Fruit fly (Drosophila melanogaster): ENCODE data around the gene CG9328.
A peak's percentile ranks its signal among the peaks of the same experiment; 100 is the strongest.

DNA sequence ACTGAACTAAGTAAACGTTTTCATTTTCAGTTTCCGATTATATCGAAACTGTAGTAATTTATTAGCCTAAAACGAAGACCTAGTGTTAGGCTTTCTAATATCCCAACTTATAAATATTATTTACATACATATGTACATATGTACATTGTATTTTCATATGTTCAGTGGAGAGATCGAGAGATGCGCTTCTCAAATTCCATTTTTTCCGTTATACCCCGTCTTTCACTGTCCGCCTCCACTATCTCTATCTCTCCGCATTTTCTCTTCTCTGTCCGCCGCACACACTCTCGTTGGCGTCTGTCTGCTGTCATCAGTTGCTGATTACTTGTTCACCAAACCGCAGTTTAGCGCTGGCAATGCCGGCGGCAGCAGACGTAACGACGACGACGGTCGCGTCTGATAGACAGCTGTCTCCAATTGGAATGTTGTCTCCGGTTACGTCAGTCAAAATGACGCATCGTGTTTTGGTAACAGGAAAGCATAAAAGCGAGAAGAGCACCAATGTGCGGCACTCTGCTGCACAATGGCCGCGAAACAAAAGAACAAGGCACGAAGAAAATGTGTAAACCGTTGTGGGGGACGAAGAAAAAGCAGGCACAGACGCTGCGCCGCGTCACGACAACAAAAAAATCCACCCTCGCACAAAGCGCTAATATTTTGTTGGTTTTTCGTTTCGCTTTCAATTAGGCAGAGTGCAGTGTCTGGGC is 25.1 kb downstream of the CG9328 start, which contains the start of gene CG9331:
- TF ChIP-seq CG12605 (GFP tag; IDR thresholded peaks at IDR 0.05) (no peak; the same call in 1 of the 2 replicates), CG10348 (GFP tag; IDR thresholded peaks at IDR 0.05) (no peak), EcR (GFP tag; optimal IDR thresholded peaks at IDR 0.05) (peak; percentile 70), rn (GFP tag; IDR thresholded peaks at IDR 0.05) (no peak), CG14655 (GFP tag; optimal IDR thresholded peaks at IDR 0.05) (no peak), CG9948 (tag; optimal IDR thresholded peaks at IDR 0.05) (no peak), CG34367 (tag; optimal IDR thresholded peaks at IDR 0.05) (no peak), CG8159 (tag; optimal IDR thresholded peaks at IDR 0.05) (no peak), CG17806 (tag; optimal IDR thresholded peaks at IDR 0.05) (no peak), Snoo (tag; optimal IDR thresholded peaks at IDR 0.05) (no peak)

All from whole organism, pupa.